Worm (Caenorhabditis elegans) whole organism, L4 larva: ENCODE data around the gene srw-12.

Experiments used
- F26F4.8 ChIP-seq: fragments of 200-800 bp; sonication (Bioruptor generic); conservative IDR thresholded peaks from 2 replicates; pipeline ENCODE4 v1.3.6; 2022; ENCODE audit warnings: missing genetic modification characterization, missing compliant biosample characterization
- F37D6.2 ChIP-seq: sonication (generic microtip); optimal IDR thresholded peaks from 2 replicates; lab custom pipeline; 2016; ENCODE audit warnings: mild to moderate bottlenecking, missing genetic modification characterization, missing compliant biosample characterization
- F49E8.2 ChIP-seq: sonication (generic microtip); optimal IDR thresholded peaks from 2 replicates; lab custom pipeline; 2016; ENCODE audit warnings: missing compliant biosample characterization, mild to moderate bottlenecking, missing genetic modification characterization, borderline replicate concordance
- Y105C5A.15 ChIP-seq: fragments of 200-800 bp; sonication (Bioruptor generic); IDR thresholded peaks from 2 replicates; pipeline ENCODE4 v1.3.6; 2022; ENCODE audit warnings: missing genetic modification characterization, missing compliant biosample characterization
- Y5F2A.4 ChIP-seq: fragments of 200-800 bp; sonication (Bioruptor generic); optimal IDR thresholded peaks from 2 replicates; lab custom pipeline; 2018; ENCODE audit warnings: mild to moderate bottlenecking, missing genetic modification characterization, missing compliant biosample characterization
- Y75B8A.6 ChIP-seq: fragments of 200-800 bp; sonication (Bioruptor generic); IDR thresholded peaks from 2 replicates; pipeline ENCODE4 v1.3.6; 2022; ENCODE audit warnings: missing genetic modification reagents, missing genetic modification characterization, missing compliant biosample characterization
- ZK337.2 ChIP-seq: fragments of 200-800 bp; sonication (Bioruptor generic); IDR thresholded peaks from 2 replicates; pipeline ENCODE4 v1.3.6; 2022; ENCODE audit warnings: missing genetic modification reagents, missing genetic modification characterization, missing compliant biosample characterization
- aly-2 ChIP-seq: sonication (generic microtip); optimal IDR thresholded peaks from 2 replicates; lab custom pipeline; 2018; ENCODE audit warnings: missing biosample characterization, missing genetic modification characterization
- arid-1 ChIP-seq: fragments of 200-800 bp; sonication (Bioruptor generic); conservative IDR thresholded peaks from 2 replicates; pipeline ENCODE4 v1.3.6; 2022; ENCODE audit warnings: missing genetic modification reagents, missing genetic modification characterization, missing compliant biosample characterization
- attf-4 ChIP-seq: sonication (generic microtip); optimal IDR thresholded peaks from 3 replicates; lab custom pipeline; 2017; ENCODE audit warnings: missing biosample characterization, missing genetic modification characterization
- ceh-20 ChIP-seq: fragments of 200-800 bp; sonication (Bioruptor generic); IDR thresholded peaks from 2 replicates; pipeline ENCODE4 v1.3.6; 2022; ENCODE audit warnings: missing genetic modification reagents, missing genetic modification characterization, missing compliant biosample characterization
- ceh-32 ChIP-seq: sonication (generic microtip); optimal IDR thresholded peaks from 2 replicates; lab custom pipeline; 2016; ENCODE audit warnings: mild to moderate bottlenecking, missing genetic modification characterization, missing compliant biosample characterization; ENCODE audit not compliant: poor library complexity
- ceh-44 ChIP-seq: fragments of 200-800 bp; sonication (Bioruptor generic); IDR thresholded peaks from 2 replicates; pipeline ENCODE4 v1.3.6; 2022; ENCODE audit warnings: missing genetic modification reagents, missing genetic modification characterization, missing compliant biosample characterization
- cey-2 ChIP-seq: sonication (generic microtip); optimal IDR thresholded peaks from 3 replicates; lab custom pipeline; 2017; ENCODE audit warnings: missing genetic modification characterization, mild to moderate bottlenecking, missing compliant biosample characterization, antibody characterized with exemption, borderline replicate concordance; ENCODE audit not compliant: insufficient read depth
- ctbp-1 ChIP-seq: fragments of 200-800 bp; sonication (Bioruptor generic); IDR thresholded peaks from 2 replicates; pipeline ENCODE4 v1.3.6; 2022; ENCODE audit warnings: missing genetic modification reagents, missing genetic modification characterization, missing compliant biosample characterization
- daf-12 ChIP-seq: fragments of 150-350 bp; optimal IDR thresholded peaks from 2 replicates; lab custom pipeline; 2014; ENCODE audit warnings: missing biosample characterization, missing genetic modification reagents, missing genetic modification characterization
- daf-19 ChIP-seq: fragments of 200-800 bp; sonication (Bioruptor generic); conservative IDR thresholded peaks from 2 replicates; pipeline ENCODE4 v1.3.6; 2022; ENCODE audit warnings: missing genetic modification characterization, missing compliant biosample characterization
- daf-8 ChIP-seq: fragments of 200-800 bp; sonication (Bioruptor generic); IDR thresholded peaks from 2 replicates; pipeline ENCODE4 v1.3.6; 2022; ENCODE audit warnings: missing genetic modification characterization, missing compliant biosample characterization
- dmd-6 ChIP-seq: fragments of 200-800 bp; sonication (Bioruptor generic); IDR thresholded peaks from 2 replicates; pipeline ENCODE4 v1.3.6; 2022; ENCODE audit warnings: missing genetic modification reagents, missing genetic modification characterization, missing compliant biosample characterization
- dmd-8 ChIP-seq: fragments of 200-800 bp; sonication (Bioruptor generic); IDR thresholded peaks from 2 replicates; pipeline ENCODE4 v1.3.6; 2022; ENCODE audit warnings: missing genetic modification characterization, missing compliant biosample characterization
- dmd-9 ChIP-seq: fragments of 200-800 bp; sonication (Bioruptor generic); IDR thresholded peaks from 2 replicates; pipeline ENCODE4 v1.3.6; 2022; ENCODE audit warnings: missing genetic modification reagents, missing genetic modification characterization, missing compliant biosample characterization
- duxl-1 ChIP-seq: sonication (generic microtip); optimal IDR thresholded peaks from 2 replicates; lab custom pipeline; 2016; ENCODE audit warnings: mild to moderate bottlenecking, missing genetic modification characterization, moderate library complexity, missing compliant biosample characterization; ENCODE audit not compliant: poor library complexity
- egl-27 ChIP-seq: sonication (generic microtip); optimal IDR thresholded peaks from 3 replicates; lab custom pipeline; 2017; ENCODE audit warnings: missing biosample characterization, missing genetic modification reagents, missing genetic modification characterization
- egl-43 ChIP-seq: fragments of 200-800 bp; sonication (Bioruptor generic); IDR thresholded peaks from 2 replicates; pipeline ENCODE4 v1.3.6; 2022; ENCODE audit warnings: missing genetic modification reagents, missing genetic modification characterization, missing compliant biosample characterization
- fkh-10 ChIP-seq: fragments of 150-350 bp; optimal IDR thresholded peaks from 2 replicates; lab custom pipeline; 2014; ENCODE audit warnings: missing biosample characterization, missing genetic modification reagents, missing genetic modification characterization
- gei-8 ChIP-seq: fragments of 200-800 bp; sonication (Bioruptor generic); optimal IDR thresholded peaks from 2 replicates; lab custom pipeline; 2018; ENCODE audit warnings: mild to moderate bottlenecking, missing genetic modification characterization, missing compliant biosample characterization
- hif-1 ChIP-seq, 2 experiments: sonication (generic microtip); optimal IDR thresholded peaks; 2 replicates each; lab custom pipeline; 2016 to 2017; ENCODE audit warnings: missing compliant biosample characterization in 2 of 2, missing genetic modification characterization in 2 of 2, missing genetic modification reagents in 2 of 2, missing genotype in 2 of 2, mild to moderate bottlenecking in 1 of 2
- hlh-30 ChIP-seq: sonication (generic microtip); optimal IDR thresholded peaks from 2 replicates; lab custom pipeline; 2017; ENCODE audit warnings: antibody characterized with exemption, mild to moderate bottlenecking, missing genetic modification characterization, missing compliant biosample characterization; ENCODE audit not compliant: insufficient read depth
- hmg-1.1 ChIP-seq: fragments of 200-800 bp; sonication (Bioruptor generic); IDR thresholded peaks from 2 replicates; pipeline ENCODE4 v1.3.6; 2022; ENCODE audit warnings: missing genetic modification reagents, missing genetic modification characterization, missing compliant biosample characterization
- lin-15B ChIP-seq: fragments of 150-350 bp; sonication (generic microtip); optimal IDR thresholded peaks from 3 replicates; lab custom pipeline; 2014; ENCODE audit warnings: missing biosample characterization, missing genetic modification characterization
- lin-39 ChIP-seq: fragments of 150-350 bp; optimal IDR thresholded peaks from 2 replicates; lab custom pipeline; 2014; ENCODE audit warnings: missing biosample characterization, missing genetic modification reagents, missing genetic modification characterization
- lir-3 ChIP-seq: sonication (generic microtip); optimal IDR thresholded peaks from 2 replicates; lab custom pipeline; 2016; ENCODE audit warnings: mild to moderate bottlenecking, missing genetic modification characterization, missing compliant biosample characterization
- madf-5 ChIP-seq, 2 experiments: fragments of 200-800 bp; sonication (Bioruptor generic); IDR thresholded peaks; 2 replicates each; pipeline ENCODE4 v1.3.6; 2022; ENCODE audit warnings: missing compliant biosample characterization in 2 of 2, missing genetic modification characterization in 2 of 2
- mep-1 ChIP-seq: fragments of 150-350 bp; sonication (generic microtip); optimal IDR thresholded peaks from 3 replicates; lab custom pipeline; 2014; ENCODE audit warnings: missing biosample characterization, missing genetic modification characterization
- mxl-2 ChIP-seq: fragments of 200-800 bp; sonication (Bioruptor generic); conservative IDR thresholded peaks from 2 replicates; pipeline ENCODE4 v1.3.6; 2022; ENCODE audit warnings: missing genetic modification reagents, missing genetic modification characterization, missing compliant biosample characterization
- mxl-3 ChIP-seq: fragments of 200-800 bp; sonication (Bioruptor generic); optimal IDR thresholded peaks from 2 replicates; lab custom pipeline; 2018; ENCODE audit warnings: mild to moderate bottlenecking, missing genetic modification characterization, missing compliant biosample characterization
- nhr-28 ChIP-seq: fragments of 150-350 bp; optimal IDR thresholded peaks from 2 replicates; lab custom pipeline; 2014; ENCODE audit warnings: missing biosample characterization, missing genetic modification characterization
- nhr-42 ChIP-seq: fragments of 200-800 bp; sonication (Bioruptor generic); IDR thresholded peaks from 2 replicates; pipeline ENCODE4 v1.3.6; 2022; ENCODE audit warnings: missing genetic modification characterization, missing compliant biosample characterization
- nhr-77 ChIP-seq: fragments of 150-350 bp; optimal IDR thresholded peaks from 2 replicates; lab custom pipeline; 2014; ENCODE audit warnings: missing biosample characterization, missing genetic modification characterization
- php-3 ChIP-seq: fragments of 200-800 bp; sonication (Bioruptor generic); IDR thresholded peaks from 2 replicates; pipeline ENCODE4 v1.3.6; 2022; ENCODE audit warnings: missing genetic modification reagents, missing genetic modification characterization, missing compliant biosample characterization
- rbr-2 ChIP-seq: sonication (generic microtip); optimal IDR thresholded peaks from 2 replicates; lab custom pipeline; 2016; ENCODE audit warnings: missing genotype, missing genetic modification characterization, missing compliant biosample characterization
- saeg-2 ChIP-seq: fragments of 200-800 bp; sonication (Bioruptor generic); IDR thresholded peaks from 2 replicates; pipeline ENCODE4 v1.3.6; 2022; ENCODE audit warnings: missing genetic modification reagents, missing genetic modification characterization, missing compliant biosample characterization
- skn-1 ChIP-seq: fragments of 150-350 bp; optimal IDR thresholded peaks from 2 replicates; lab custom pipeline; 2014; ENCODE audit warnings: missing biosample characterization, missing genetic modification characterization
- snpc-1.2 ChIP-seq: fragments of 200-800 bp; sonication (Bioruptor generic); IDR thresholded peaks from 2 replicates; pipeline ENCODE4 v1.3.6; 2022; ENCODE audit warnings: missing genetic modification reagents, missing genetic modification characterization, missing compliant biosample characterization
- spr-1 ChIP-seq: sonication (generic microtip); optimal IDR thresholded peaks from 2 replicates; lab custom pipeline; 2016; ENCODE audit warnings: mild to moderate bottlenecking, missing genetic modification characterization, missing compliant biosample characterization
- spr-3 ChIP-seq: fragments of 200-800 bp; sonication (Bioruptor generic); optimal IDR thresholded peaks from 2 replicates; lab custom pipeline; 2018; ENCODE audit warnings: mild to moderate bottlenecking, missing genetic modification characterization, missing compliant biosample characterization
- tag-97 ChIP-seq: fragments of 200-800 bp; sonication (Bioruptor generic); IDR thresholded peaks from 2 replicates; pipeline ENCODE4 v1.3.6; 2022; ENCODE audit warnings: missing genetic modification characterization, missing compliant biosample characterization
- tra-1 ChIP-seq: fragments of 200-800 bp; sonication (Bioruptor generic); IDR thresholded peaks from 2 replicates; pipeline ENCODE4 v1.3.6; 2022; ENCODE audit warnings: missing genetic modification reagents, missing genetic modification characterization, missing compliant biosample characterization
- unc-130 ChIP-seq: sonication (generic microtip); optimal IDR thresholded peaks from 2 replicates; lab custom pipeline; 2016; ENCODE audit warnings: missing genetic modification reagents, missing genetic modification characterization, missing compliant biosample characterization
- zfp-2 ChIP-seq: sonication (generic microtip); optimal IDR thresholded peaks from 2 replicates; lab custom pipeline; 2016; ENCODE audit warnings: mild to moderate bottlenecking, missing genetic modification characterization, missing compliant biosample characterization
- ztf-11 ChIP-seq: fragments of 150-350 bp; optimal IDR thresholded peaks from 2 replicates; lab custom pipeline; 2014; ENCODE audit warnings: missing biosample characterization, missing genetic modification characterization

Gene srw-12

ce11 chrV:15190903-15191302 lies 47.5 kb downstream of the srw-12 start, which contains the start of gene Y75B12B.11 (continued):
- TF ChIP-seq gei-8 (GFP tag; lab: Kevin White, UChicago) (peak; percentile 97), mep-1 (tag; lab: Kevin White, UChicago) (peak; percentile 92), dmd-9 (GFP tag; lab: Robert Waterston, UW) (peak; percentile 87), hmg-1.1 (peak; percentile 92), fkh-10 (GFP tag; lab: Kevin White, UChicago) (no peak), cey-2 (no peak), saeg-2 (GFP tag; lab: Robert Waterston, UW) (peak; percentile 92), ceh-20 (GFP tag; lab: Robert Waterston, UW) (peak; percentile 89), nhr-28 (tag; lab: Kevin White, UChicago) (peak; percentile 23), ceh-44 (GFP tag; lab: Robert Waterston, UW) (peak; percentile 95), dmd-6 (GFP tag; lab: Robert Waterston, UW) (peak; percentile 80), lin-39 (tag; lab: Kevin White, UChicago) (no peak), dmd-8 (GFP tag; lab: Robert Waterston, UW) (peak; percentile 99), daf-19 (GFP tag; lab: Robert Waterston, UW) (peak; percentile 90), attf-4 (tag; lab: Kevin White, UChicago) (no peak), daf-8 (peak; percentile 91), spr-1 (peak; percentile 95), Y75B8A.6 (GFP tag; lab: Robert Waterston, UW) (peak; percentile 83; the same call in 1 of the 2 replicates), aly-2 (tag; lab: Kevin White, UChicago) (peak; percentile 92), daf-12 (tag; lab: Kevin White, UChicago) (no peak), ctbp-1 (GFP tag; lab: Robert Waterston, UW) (peak; percentile 93), ceh-32 (tag; lab: Kevin White, UChicago) (peak; percentile 65), F26F4.8 (GFP tag; lab: Robert Waterston, UW) (peak; percentile 99), F37D6.2 (tag; lab: Kevin White, UChicago) (peak; percentile 72), mxl-2 (GFP tag; lab: Robert Waterston, UW) (peak; percentile 90), mxl-3 (peak; percentile 81), Y105C5A.15 (peak; percentile 94), ZK337.2 (peak; percentile 89), spr-3 (GFP tag; lab: Kevin White, UChicago) (peak; percentile 93), nhr-42 (GFP tag; lab: Robert Waterston, UW) (peak; percentile 91), tra-1 (peak; percentile 95), egl-43 (peak; percentile 99), F49E8.2 (tag; lab: Kevin White, UChicago) (peak; percentile 96), snpc-1.2 (peak; percentile 94), zfp-2 (tag; lab: Kevin White, UChicago) (peak; percentile 66), hif-1 (tag; optimal IDR thresholded peaks at IDR 0.05; lab: Kevin White, UChicago) (peak; percentile 39 to 66), rbr-2 (tag; lab: Kevin White, UChicago) (peak; percentile 80), madf-5 (GFP tag; IDR thresholded peaks at IDR 0.05; lab: Robert Waterston, UW) (peak; percentile 88 to 90), hlh-30 (tag; lab: Kevin White, UChicago) (peak; percentile 78), nhr-77 (tag; lab: Kevin White, UChicago) (peak; percentile 58), egl-27 (no peak), Y5F2A.4 (GFP tag; lab: Kevin White, UChicago) (peak; percentile 94), lin-15B (peak; percentile 34), skn-1 (no peak), unc-130 (peak; percentile 92), duxl-1 (tag; lab: Kevin White, UChicago) (peak; percentile 84), tag-97 (GFP tag; lab: Robert Waterston, UW) (no peak), php-3 (GFP tag; lab: Robert Waterston, UW) (peak; percentile 93), lir-3 (tag; lab: Kevin White, UChicago) (peak; percentile 88), arid-1 (peak; percentile 97), ztf-11 (no peak)
